Worm (Caenorhabditis elegans) whole organism, L4/young adult: ENCODE measurements around the gene srg-45.

ENCODE experiments used
- W03F9.2 ChIP-seq: fragments of 150-350 bp; optimal IDR thresholded peaks from 2 replicates; lab custom pipeline; 2014; ENCODE audit warnings: missing biosample characterization, missing genetic modification characterization
- dao-5 ChIP-seq: sonication (generic microtip); optimal IDR thresholded peaks from 2 replicates; lab custom pipeline; 2016; ENCODE audit warnings: missing genotype, missing genetic modification characterization, moderate library complexity, missing compliant biosample characterization
- him-1 ChIP-seq: sonication (generic microtip); optimal IDR thresholded peaks from 2 replicates; lab custom pipeline; 2016; ENCODE audit warnings: missing genotype, missing genetic modification reagents, missing genetic modification characterization, missing compliant biosample characterization

Gene srg-45

DNA sequence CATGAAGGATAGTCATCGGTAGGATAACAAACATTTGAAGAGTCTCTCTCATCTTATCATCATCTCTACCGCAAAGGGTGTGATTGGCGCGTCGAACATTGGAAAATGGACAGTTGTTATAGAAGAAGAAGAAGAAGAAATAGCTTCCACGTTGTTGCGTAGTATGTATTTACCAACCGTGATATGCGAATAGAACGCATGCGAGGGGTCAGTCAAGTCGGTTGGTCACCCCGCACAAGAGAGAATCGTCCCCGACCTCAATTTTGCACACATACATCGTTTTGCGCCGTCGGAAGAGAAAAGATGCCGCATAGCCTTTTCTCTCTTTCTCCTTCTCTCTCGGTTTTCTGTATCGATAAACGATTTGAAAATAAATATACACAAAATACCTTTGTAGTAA lies 12.3 kb upstream of the srg-45 start:
- TF ChIP-seq dao-5: no peak

DNA sequence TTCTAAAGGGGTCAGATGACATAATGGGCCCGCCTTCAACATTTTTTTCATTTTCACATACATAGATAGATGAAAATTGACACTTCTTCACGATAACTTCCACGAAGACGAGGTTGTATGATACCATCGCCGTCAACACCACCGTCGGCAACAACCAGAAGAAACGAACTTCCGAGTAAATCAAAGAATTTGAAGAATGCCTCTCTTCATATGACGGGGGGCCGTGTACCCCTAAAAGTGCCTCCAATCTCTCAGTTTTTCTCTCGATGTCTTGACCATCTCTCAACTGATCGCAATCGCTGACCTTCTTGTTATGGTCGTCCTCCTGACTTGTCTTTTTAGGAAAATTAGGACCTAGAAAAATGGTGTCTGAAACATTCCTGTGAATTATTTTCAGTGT lies 11.8 kb upstream of the srg-45 start:
- TF ChIP-seq him-1 (tag; lab: Kevin White, UChicago): no peak
- no peak for TF ChIP-seq dao-5
- TF ChIP-seq W03F9.2: no peak

DNA sequence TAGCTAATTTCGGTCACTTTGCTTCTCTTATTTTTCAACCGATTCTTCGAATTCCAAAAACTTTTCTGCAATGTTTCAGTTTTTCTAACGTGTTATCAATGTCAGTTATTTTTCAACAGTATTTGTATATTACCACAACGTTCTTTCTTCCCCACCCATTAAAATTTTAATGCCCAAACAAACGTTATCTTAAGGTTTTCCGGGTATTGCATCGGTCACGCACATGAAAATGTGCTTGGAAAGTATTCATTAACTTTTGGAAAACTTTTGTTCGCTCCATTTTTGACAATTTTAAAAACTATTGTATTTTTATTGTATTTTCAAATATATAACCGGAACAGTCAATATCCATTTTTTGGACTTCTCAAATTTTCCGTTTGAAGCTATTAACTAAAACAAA lies 11.2 kb upstream of the srg-45 start:
- TF ChIP-seq W03F9.2 (no peak), him-1 (tag; lab: Kevin White, UChicago) (no peak), dao-5 (no peak)

DNA sequence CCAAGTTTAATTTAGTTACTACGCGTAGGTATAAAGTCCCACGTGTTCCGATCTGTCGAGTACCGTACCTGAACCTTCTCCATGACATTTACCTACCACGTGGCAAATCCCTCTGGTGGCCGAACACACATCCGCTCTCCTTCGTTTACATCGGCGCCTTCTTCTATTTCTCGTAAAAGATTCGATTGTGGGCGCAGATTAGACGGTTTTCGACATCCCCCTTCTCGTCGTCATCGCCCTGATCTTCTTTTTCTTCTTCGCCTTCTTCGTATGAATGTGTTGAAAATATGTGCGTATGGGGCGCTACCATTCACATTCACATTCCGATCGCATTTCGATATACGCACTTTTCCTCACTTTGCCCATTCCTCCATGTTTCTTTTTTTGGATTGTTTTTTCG lies 10.5 kb upstream of the srg-45 start:
- TF ChIP-seq dao-5: no peak
- TF ChIP-seq W03F9.2: no peak
- TF ChIP-seq him-1 (tag; lab: Kevin White, UChicago): no peak

DNA sequence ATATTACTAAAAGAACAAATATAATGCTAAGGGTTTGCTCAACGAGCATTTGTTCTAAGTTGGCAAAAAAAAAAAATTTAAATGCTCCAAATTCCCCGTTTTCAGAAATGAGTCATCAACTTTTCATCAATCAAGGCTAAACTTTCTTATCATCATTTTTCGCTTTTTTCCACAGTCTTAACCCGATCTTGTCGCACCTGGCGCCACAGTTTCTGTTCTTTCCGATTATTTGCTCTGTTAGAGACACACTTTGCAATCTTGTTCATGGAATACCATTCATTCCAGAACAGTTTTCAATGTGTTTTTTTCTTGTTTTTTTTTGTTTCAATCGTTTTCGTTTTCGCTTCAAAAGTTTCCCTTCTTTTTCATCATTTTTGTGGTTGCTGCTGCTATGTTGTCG lies 9.1 kb upstream of the srg-45 start:
- TF ChIP-seq him-1 (tag; lab: Kevin White, UChicago) (no peak), dao-5 (no peak)

DNA sequence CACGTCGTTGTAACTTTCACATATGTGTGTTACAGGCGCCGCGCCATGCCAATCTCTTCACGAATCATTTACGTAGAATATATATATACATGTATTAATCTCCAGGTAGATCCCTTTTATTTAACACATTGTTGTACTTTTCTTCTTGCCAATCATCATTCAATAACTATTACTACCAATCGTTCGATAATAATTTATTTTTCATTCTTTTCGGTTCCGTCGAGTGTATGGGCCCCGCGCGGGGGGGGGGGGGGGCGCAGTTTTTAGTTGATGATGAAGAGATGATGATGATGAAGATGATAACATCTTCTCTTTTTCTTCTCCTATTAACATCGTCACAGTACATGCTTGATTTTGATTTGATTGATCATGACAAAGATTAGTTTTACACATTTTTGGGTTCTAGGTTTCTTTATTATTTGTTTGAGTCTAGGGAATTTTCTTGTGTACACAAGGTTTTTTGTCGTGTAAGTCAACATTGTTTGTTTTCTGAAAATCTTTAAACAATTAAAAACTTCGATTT lies 8.0 kb upstream of the srg-45 start:
- TF ChIP-seq him-1 (tag; lab: Kevin White, UChicago): no peak
- no peak for TF ChIP-seq dao-5
- no peak for TF ChIP-seq W03F9.2

DNA sequence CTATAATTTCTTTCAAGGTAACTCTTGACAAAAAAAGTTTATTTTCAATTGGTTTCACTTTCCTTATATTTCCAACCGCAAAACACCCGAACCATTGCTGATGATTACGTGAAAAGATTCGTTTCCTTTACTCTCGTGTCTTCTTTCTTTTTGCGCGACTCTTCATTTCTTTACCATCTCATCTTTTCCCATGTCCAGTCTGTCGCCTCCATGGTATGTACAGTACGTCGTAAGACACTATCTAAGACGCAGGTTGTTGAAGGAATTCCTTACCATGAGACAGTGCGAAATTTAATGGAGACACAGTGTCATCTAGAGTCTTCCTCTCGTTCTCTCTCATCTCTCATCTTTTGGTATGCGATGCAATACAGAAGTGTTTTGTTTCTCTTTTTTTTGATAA lies 7.1 kb upstream of the srg-45 start:
- TF ChIP-seq him-1 (tag; lab: Kevin White, UChicago) (no peak), dao-5 (no peak), W03F9.2 (no peak)

DNA sequence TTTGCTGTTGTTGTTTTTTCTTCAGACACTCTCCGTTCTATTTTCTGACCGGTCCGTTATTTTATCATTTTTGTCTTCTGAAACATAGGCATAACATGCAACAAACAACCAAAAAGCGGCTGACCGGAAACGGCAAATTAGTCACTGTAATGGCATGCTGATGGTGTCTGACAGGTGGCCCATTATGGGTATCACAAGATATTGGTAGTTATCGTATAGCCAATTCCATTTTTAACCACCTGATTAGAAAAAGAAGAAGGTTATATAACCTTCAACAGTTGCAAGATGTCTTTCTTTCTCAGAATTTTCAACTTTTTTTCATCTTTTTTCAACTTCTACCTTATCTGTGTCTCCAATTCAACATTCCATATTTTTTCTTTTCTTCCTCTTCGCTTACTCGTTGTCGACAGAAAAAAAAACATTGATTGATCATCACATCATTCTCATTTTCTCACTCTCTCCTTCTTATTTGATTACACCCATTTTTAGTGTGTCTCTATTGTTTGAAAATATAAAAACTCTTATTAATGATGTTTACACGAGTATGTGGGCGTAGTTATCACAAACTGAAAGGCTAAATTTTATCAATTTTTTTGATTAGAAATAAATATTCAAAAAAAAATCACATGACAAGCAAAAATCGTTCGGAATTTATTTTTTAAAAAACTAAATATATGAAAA lies 6.4 kb upstream of the srg-45 start:
- TF ChIP-seq W03F9.2: no peak
- no peak for TF ChIP-seq him-1 (tag; lab: Kevin White, UChicago)
- no peak for TF ChIP-seq dao-5

DNA sequence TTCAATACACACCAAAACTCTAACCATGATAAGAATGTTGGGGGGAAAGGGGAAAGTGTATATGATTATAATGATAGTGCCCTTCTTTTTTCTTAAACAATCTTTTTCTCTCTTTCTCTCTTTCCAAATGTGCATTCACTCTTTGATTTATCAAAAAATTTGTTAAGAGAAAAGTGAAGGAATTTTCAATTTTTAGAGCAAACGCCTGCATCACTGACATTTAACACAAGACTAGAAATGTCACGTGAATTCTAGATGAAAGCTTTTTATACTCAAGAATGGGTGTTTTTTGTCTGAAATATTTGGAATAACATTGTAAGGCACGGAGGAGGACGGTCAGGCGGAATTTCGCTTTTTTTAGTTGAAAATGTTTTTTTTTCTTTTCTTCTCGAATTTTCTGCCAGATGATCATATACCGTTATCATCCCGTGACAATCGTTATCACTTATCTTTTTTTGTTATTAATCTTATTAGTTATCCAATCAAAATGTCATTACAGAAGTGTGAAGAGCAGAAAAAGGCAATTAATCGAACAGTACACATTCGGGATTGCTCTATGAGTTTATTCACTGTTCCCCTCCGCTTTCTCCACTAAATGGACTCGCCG lies 5.2 kb upstream of the srg-45 start, which contains the start of the genes frm-7 and F55C5.17:
Gene frm-7, plus strand, starts transcription at position 500 of the 607 bp plus-strand sequence.
Gene F55C5.17, plus strand, starts transcription at position 557 of the 607 bp plus-strand sequence.
- TF ChIP-seq W03F9.2: no peak
- TF ChIP-seq dao-5: no peak
- TF ChIP-seq him-1 (tag; lab: Kevin White, UChicago): no peak

DNA sequence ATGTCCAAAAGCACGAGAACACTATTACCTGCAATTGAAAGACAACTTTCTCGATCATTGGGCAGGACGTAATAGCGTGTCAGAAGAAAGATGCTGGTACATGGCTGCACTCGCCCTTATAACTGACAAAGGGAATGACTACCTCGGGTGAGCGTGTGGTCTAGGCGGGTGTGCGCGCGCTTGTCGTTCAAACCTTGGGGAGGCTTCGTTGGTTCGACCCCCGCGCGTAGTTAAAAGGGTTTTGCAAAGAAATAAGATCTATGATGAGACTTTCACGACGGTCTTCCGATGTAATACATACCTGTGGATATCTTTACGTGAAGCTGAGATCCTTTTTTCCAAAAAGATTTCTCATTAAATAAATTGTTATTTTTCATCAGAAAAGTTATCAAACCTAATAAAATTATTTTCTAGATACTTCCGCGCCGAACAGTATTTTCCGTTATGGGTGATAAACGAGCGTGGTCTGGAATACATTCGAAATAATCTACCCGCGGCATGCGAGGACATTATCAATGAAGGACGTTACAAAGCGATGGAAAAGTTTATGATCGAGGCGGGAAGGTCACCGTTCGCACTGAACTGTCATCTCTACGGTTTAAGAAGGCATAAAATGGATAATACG lies 3.7 kb upstream of the srg-45 start:
- TF ChIP-seq W03F9.2 (peak; percentile 59), him-1 (tag; lab: Kevin White, UChicago) (peak; percentile 97), dao-5 (peak; percentile 97)

DNA sequence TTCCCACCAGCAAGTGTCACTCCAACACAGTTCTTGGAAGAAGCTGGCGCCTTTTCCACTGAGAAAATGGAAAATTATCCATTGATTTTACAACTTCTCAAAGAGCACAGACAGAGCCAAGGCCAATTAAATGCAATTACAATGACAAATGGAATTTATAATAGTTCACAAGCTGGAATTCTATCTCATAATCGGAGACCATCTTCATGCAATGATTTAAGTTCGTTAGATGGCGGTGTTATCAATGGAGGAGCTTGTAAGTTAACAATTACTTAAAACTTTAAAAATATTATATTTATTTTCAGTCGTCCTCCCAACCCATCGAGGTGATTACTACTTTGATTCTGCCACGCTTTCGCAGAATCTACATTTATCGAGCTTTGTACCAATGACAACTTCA lies 1.6 kb upstream of the srg-45 start:
- TF ChIP-seq dao-5 (no peak), him-1 (tag; lab: Kevin White, UChicago) (no peak), W03F9.2 (no peak)

DNA sequence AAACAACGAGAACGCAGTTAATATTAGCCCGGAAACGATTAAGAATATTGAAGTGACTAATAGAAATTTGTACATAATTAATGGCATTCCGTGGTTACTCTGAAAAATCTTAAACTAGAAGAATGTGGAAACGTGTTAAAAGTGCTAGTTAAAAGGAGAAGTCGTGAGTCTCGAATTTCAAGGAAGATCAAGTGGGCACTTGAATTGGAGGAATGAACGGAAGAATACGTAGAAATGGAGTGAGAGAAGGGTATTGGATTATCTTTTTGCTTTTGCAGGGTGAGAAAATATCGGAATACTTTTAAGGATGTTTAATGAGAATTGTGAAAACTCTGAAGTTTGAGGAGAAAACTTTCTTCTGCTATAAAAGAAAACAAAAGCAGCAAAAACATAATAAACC lies 3.0 kb downstream of the srg-45 start, which contains the start of gene hpo-30:
Gene hpo-30, minus strand, starts transcription at position 101 of the 400 bp plus-strand sequence.
- TF ChIP-seq W03F9.2 (no peak), him-1 (tag; lab: Kevin White, UChicago) (no peak), dao-5 (no peak)

DNA sequence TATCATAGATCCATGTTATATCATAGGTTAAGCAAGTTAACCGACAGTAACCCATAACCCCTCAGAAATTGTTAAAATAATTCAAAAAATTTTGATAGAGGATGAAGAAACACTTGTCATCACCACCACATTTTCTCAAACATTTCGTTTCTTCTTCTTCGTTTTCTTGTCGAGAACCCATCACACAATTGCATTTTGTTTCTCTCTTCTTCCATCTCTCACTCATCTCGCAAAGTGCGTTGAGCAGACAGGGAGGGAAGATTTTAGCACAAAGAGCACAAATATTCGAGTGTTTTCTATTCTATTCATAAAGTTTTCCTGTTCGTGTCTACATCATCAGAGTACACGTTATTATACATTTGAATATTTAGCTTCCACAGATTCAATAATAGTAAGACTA lies 7.1 kb downstream of the srg-45 start:
- TF ChIP-seq dao-5 (no peak), him-1 (tag; lab: Kevin White, UChicago) (peak; percentile 18)

DNA sequence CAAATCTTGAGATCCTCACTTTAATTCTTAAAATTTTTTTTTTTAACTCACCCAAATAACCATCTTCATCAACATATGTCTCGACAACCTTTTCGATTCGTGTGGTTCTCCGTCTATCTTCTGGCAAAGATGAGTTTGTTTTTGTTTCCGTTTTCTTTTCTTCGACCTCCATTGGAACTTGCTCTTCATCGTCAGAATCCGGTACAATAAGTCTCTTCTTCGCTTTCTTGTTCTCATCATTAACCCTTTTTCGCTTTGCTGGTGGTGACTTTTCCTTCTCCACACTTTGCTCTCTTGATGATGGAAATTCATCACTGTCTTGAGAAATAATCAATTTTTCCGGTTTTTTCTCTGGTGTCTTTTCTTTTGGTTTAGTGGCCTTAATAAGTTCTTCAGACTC lies 8.8 kb downstream of the srg-45 start:
- no peak for TF ChIP-seq him-1 (tag; lab: Kevin White, UChicago)
- no peak for TF ChIP-seq dao-5
- TF ChIP-seq W03F9.2: no peak

DNA sequence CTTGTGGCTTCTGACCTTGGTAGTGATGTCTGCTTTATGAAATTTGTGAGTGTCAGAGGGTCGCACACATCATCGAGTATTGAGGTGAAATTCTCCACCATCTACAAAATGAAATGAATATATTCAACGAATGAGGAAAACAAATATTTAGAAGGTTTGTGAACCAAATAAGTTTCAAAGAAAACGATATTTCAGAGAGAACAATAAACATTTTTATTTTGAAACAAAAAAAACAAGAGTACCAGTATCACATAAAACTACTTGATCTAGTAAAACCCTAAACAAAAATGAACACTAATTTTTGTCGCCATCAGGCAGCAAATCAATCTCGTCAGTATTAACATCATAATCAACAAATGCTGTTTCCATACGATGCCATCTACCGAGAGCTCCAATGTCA lies 9.8 kb downstream of the srg-45 start, which contains the start of gene R04F11.3:
Gene R04F11.3, minus strand, starts transcription at position 101 of the 400 bp plus-strand sequence.
- TF ChIP-seq him-1 (tag; lab: Kevin White, UChicago) (no peak), dao-5 (no peak), W03F9.2 (no peak)
